Worm (Caenorhabditis elegans) whole organism, early embryonic: ENCODE data around the gene Y58A7A.3.

Experiments
- B0310.2 ChIP-seq: sonication (generic microtip); optimal IDR thresholded peaks from 2 replicates; lab custom pipeline; 2016; ENCODE audit warnings: mild to moderate bottlenecking, missing genetic modification characterization, missing compliant biosample characterization
- F13C5.2 ChIP-seq: sonication (generic microtip); optimal IDR thresholded peaks from 2 replicates; lab custom pipeline; 2017; ENCODE audit warnings: mild to moderate bottlenecking, missing genetic modification characterization, inconsistent platforms, missing compliant biosample characterization
- aly-1 ChIP-seq: sonication (generic microtip); optimal IDR thresholded peaks from 2 replicates; lab custom pipeline; 2016; ENCODE audit warnings: missing genetic modification characterization, missing compliant biosample characterization
- ama-1 ChIP-seq: fragments of 150-350 bp; optimal IDR thresholded peaks from 2 replicates; lab custom pipeline; 2014
- ceh-13 ChIP-seq: fragments of 200-800 bp; sonication (Bioruptor generic); optimal IDR thresholded peaks from 2 replicates; lab custom pipeline; 2018; ENCODE audit warnings: mild to moderate bottlenecking, missing genetic modification characterization, missing compliant biosample characterization
- ceh-36 ChIP-seq: sonication (generic microtip); optimal IDR thresholded peaks from 2 replicates; lab custom pipeline; 2016; ENCODE audit warnings: missing genetic modification characterization, inconsistent platforms, missing compliant biosample characterization
- ets-7 ChIP-seq: sonication (generic microtip); optimal IDR thresholded peaks from 2 replicates; lab custom pipeline; 2016; ENCODE audit warnings: missing genotype, missing genetic modification characterization, missing compliant biosample characterization
- flt-1 ChIP-seq: fragments of 200-800 bp; sonication (Bioruptor generic); IDR thresholded peaks from 2 replicates; pipeline ENCODE4 v1.3.6; 2022; ENCODE audit warnings: missing genetic modification characterization, missing compliant biosample characterization
- pes-1 ChIP-seq: fragments of 200-800 bp; sonication (Bioruptor generic); IDR thresholded peaks from 2 replicates; pipeline ENCODE4 v1.3.6; 2022; ENCODE audit warnings: missing genetic modification reagents, missing genetic modification characterization, missing compliant biosample characterization

DNA sequence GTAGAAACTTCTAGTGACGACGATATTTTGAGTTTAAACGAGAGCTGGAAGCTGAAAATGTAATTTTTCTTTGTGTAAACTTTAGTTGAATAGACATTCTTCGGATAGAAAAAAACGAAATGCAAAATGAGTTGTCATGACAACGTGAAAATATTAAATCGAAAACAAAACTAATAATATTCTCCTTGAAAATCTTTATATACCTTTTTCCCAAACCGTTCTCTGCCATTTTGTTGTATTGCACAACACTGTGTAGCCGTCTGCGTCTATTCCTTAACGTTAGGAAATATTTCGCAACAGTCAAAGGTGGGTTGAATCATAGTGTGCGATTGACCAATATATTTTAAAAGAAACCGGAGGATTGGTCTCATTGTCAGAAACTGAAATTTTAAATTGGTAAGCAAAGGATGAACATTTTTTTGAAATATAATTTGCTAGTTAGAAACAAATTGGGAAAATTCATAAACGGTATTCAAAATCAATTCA is at the start of gene Y58A7A.3:
- TF ChIP-seq ama-1 (lab: Kevin White, UChicago) (no peak), F13C5.2 (tag; lab: Kevin White, UChicago) (no peak), ceh-36 (tag; lab: Kevin White, UChicago) (no peak), B0310.2 (tag; lab: Kevin White, UChicago) (no peak), aly-1 (tag; lab: Kevin White, UChicago) (no peak), flt-1 (no peak), ceh-13 (GFP tag; lab: Kevin White, UChicago) (no peak), ets-7 (tag; lab: Kevin White, UChicago) (no peak), pes-1 (no peak)
